Worm (Caenorhabditis elegans) whole organism, early embryonic: ENCODE data around the gene C15C7.4.

ENCODE experiments used
- B0310.2 ChIP-seq: sonication (generic microtip); optimal IDR thresholded peaks from 2 replicates; lab custom pipeline; 2016; ENCODE audit warnings: mild to moderate bottlenecking, missing genetic modification characterization, missing compliant biosample characterization
- F13C5.2 ChIP-seq: sonication (generic microtip); optimal IDR thresholded peaks from 2 replicates; lab custom pipeline; 2017; ENCODE audit warnings: mild to moderate bottlenecking, missing genetic modification characterization, inconsistent platforms, missing compliant biosample characterization
- aly-1 ChIP-seq: sonication (generic microtip); optimal IDR thresholded peaks from 2 replicates; lab custom pipeline; 2016; ENCODE audit warnings: missing genetic modification characterization, missing compliant biosample characterization
- ama-1 ChIP-seq: fragments of 150-350 bp; optimal IDR thresholded peaks from 2 replicates; lab custom pipeline; 2014
- ceh-13 ChIP-seq: fragments of 200-800 bp; sonication (Bioruptor generic); optimal IDR thresholded peaks from 2 replicates; lab custom pipeline; 2018; ENCODE audit warnings: mild to moderate bottlenecking, missing genetic modification characterization, missing compliant biosample characterization
- ceh-36 ChIP-seq: sonication (generic microtip); optimal IDR thresholded peaks from 2 replicates; lab custom pipeline; 2016; ENCODE audit warnings: missing genetic modification characterization, inconsistent platforms, missing compliant biosample characterization
- ets-7 ChIP-seq: sonication (generic microtip); optimal IDR thresholded peaks from 2 replicates; lab custom pipeline; 2016; ENCODE audit warnings: missing genotype, missing genetic modification characterization, missing compliant biosample characterization
- flt-1 ChIP-seq: fragments of 200-800 bp; sonication (Bioruptor generic); IDR thresholded peaks from 2 replicates; pipeline ENCODE4 v1.3.6; 2022; ENCODE audit warnings: missing genetic modification characterization, missing compliant biosample characterization
- hmbx-1 ChIP-seq: sonication (generic microtip); optimal IDR thresholded peaks from 2 replicates; lab custom pipeline; 2016; ENCODE audit warnings: mild to moderate bottlenecking, missing genetic modification characterization, missing compliant biosample characterization
- hmg-4 ChIP-seq: fragments of 200-800 bp; sonication (Bioruptor generic); optimal IDR thresholded peaks from 2 replicates; lab custom pipeline; 2018; ENCODE audit warnings: mild to moderate bottlenecking, missing genetic modification characterization, missing compliant biosample characterization
- hnd-1 ChIP-seq: sonication (generic microtip); optimal IDR thresholded peaks from 2 replicates; lab custom pipeline; 2016; ENCODE audit warnings: missing genetic modification characterization, missing compliant biosample characterization
- pes-1 ChIP-seq: fragments of 200-800 bp; sonication (Bioruptor generic); IDR thresholded peaks from 2 replicates; pipeline ENCODE4 v1.3.6; 2022; ENCODE audit warnings: missing genetic modification reagents, missing genetic modification characterization, missing compliant biosample characterization
- scrt-1 ChIP-seq: fragments of 200-800 bp; sonication (Bioruptor generic); IDR thresholded peaks from 2 replicates; pipeline ENCODE4 v1.3.6; 2022; ENCODE audit warnings: missing genetic modification characterization, missing compliant biosample characterization
- sea-1 ChIP-seq: fragments of 200-800 bp; sonication (Bioruptor generic); conservative IDR thresholded peaks from 2 replicates; pipeline ENCODE4 v1.3.6; 2022; ENCODE audit warnings: missing genetic modification characterization, missing compliant biosample characterization
- tbx-11 ChIP-seq: fragments of 200-800 bp; sonication (Bioruptor generic); IDR thresholded peaks from 2 replicates; pipeline ENCODE4 v1.3.6; 2022; ENCODE audit warnings: missing genetic modification characterization, missing compliant biosample characterization
- tbx-37 ChIP-seq: fragments of 200-800 bp; sonication (Bioruptor generic); conservative IDR thresholded peaks from 2 replicates; pipeline ENCODE4 v1.3.6; 2022; ENCODE audit warnings: missing genetic modification reagents, missing genetic modification characterization, missing compliant biosample characterization
- tra-4 ChIP-seq: sonication (generic microtip); optimal IDR thresholded peaks from 2 replicates; lab custom pipeline; 2017; ENCODE audit warnings: missing genetic modification characterization, missing compliant biosample characterization

The C15C7.4 gene

DNA sequence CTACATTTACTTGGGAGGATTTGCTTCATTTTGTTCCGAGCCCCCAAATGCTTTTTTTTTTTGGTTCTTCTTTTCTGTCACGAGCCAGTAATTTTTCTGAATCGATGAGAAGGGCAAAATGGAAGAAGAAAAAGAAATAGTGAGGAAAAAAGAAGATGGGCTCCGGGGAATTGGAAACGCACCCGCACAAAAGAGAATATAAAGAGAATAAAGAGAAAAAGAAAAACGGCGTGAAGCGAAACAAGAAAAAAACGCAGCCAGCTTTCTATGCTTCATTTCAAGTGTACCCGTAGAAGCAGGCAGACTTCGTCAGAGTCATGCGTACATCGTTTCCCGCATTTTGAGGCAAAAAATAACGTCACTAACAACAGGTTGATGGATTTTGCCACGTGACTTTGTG is 34.3 kb upstream of the C15C7.4 start:
- TF ChIP-seq hnd-1 (tag; lab: Kevin White, UChicago): no peak
- TF ChIP-seq aly-1 (tag; lab: Kevin White, UChicago): no peak
- TF ChIP-seq F13C5.2 (tag; lab: Kevin White, UChicago): no peak
- no peak for TF ChIP-seq ceh-13 (GFP tag; lab: Kevin White, UChicago)
- no peak for TF ChIP-seq tbx-37 (GFP tag; lab: Robert Waterston, UW)
- TF ChIP-seq pes-1 (GFP tag; lab: Robert Waterston, UW): no peak
- TF ChIP-seq tra-4 (tag; lab: Kevin White, UChicago): no peak
- TF ChIP-seq flt-1 (GFP tag; lab: Robert Waterston, UW): no peak
- TF ChIP-seq ceh-36 (tag; lab: Kevin White, UChicago): no peak
- TF ChIP-seq hmg-4 (GFP tag; lab: Kevin White, UChicago): no peak
- no peak for TF ChIP-seq hmbx-1 (tag; lab: Kevin White, UChicago)
- TF ChIP-seq ama-1 (lab: Kevin White, UChicago): no peak
- TF ChIP-seq B0310.2 (tag; lab: Kevin White, UChicago): no peak

DNA sequence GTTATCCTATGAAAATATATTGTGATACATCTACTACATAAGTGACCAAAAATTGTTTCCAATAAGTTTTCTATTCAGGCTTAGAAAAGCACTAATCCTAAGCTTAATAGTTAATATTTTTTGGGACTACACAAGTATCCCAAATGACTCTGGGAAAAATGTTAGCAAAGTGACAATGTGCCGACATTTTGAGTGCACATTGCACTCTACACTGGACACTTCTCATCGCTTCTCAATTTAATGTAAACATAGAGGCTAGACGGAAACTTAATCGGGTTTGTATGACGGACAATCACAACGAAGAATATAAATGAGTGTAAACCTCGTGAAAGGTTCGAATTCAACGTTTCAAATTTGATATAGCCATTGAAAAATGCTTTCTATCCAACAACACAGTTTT is 33.7 kb upstream of the C15C7.4 start:
- no peak for TF ChIP-seq scrt-1 (GFP tag; lab: Robert Waterston, UW)
- TF ChIP-seq aly-1 (tag; lab: Kevin White, UChicago): no peak
- TF ChIP-seq ets-7: no peak
- TF ChIP-seq hmbx-1 (tag; lab: Kevin White, UChicago): no peak
- TF ChIP-seq pes-1 (GFP tag; lab: Robert Waterston, UW): no peak
- TF ChIP-seq ceh-36 (tag; lab: Kevin White, UChicago): no peak
- TF ChIP-seq B0310.2 (tag; lab: Kevin White, UChicago): no peak
- TF ChIP-seq hnd-1 (tag; lab: Kevin White, UChicago): no peak
- no peak for TF ChIP-seq hmg-4 (GFP tag; lab: Kevin White, UChicago)
- TF ChIP-seq sea-1 (GFP tag; lab: Robert Waterston, UW): no peak
- no peak for TF ChIP-seq flt-1 (GFP tag; lab: Robert Waterston, UW)
- TF ChIP-seq ceh-13 (GFP tag; lab: Kevin White, UChicago): no peak
- no peak for TF ChIP-seq ama-1 (lab: Kevin White, UChicago)
- TF ChIP-seq F13C5.2 (tag; lab: Kevin White, UChicago): no peak
- no peak for TF ChIP-seq tbx-11
- no peak for TF ChIP-seq tra-4 (tag; lab: Kevin White, UChicago)
- TF ChIP-seq tbx-37 (GFP tag; lab: Robert Waterston, UW): no peak

DNA sequence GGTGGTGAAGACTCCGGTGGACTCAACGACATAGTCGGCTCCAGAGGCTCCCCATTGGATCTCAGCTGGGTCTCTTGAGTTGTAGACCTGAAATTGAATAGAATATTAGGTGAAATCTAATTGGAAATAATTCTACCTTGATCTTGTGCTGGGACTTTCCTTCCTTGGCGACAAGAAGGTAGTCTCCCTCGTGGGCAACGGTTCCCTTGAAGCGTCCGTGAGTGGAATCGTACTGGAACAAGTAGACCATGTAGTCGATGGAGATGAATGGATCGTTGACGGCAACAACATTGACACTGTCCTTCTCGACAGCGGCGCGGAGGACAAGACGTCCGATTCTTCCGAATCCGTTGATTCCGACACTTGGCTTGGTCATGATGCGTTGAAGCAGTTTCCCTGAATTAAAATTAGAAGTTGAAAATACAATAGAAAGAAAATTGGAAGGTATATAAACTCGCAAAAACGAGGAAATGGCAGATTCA is 32.4 kb upstream of the C15C7.4 start, which contains the start of gene gpd-3:
Gene gpd-3, minus strand, starts transcription at position 396 of the 482 bp plus-strand sequence.
- TF ChIP-seq flt-1 (GFP tag; lab: Robert Waterston, UW) (no peak), tra-4 (tag; lab: Kevin White, UChicago) (no peak), tbx-37 (GFP tag; lab: Robert Waterston, UW) (no peak), tbx-11 (no peak), aly-1 (tag; lab: Kevin White, UChicago) (no peak), pes-1 (GFP tag; lab: Robert Waterston, UW) (no peak), B0310.2 (tag; lab: Kevin White, UChicago) (no peak), ceh-13 (GFP tag; lab: Kevin White, UChicago) (no peak), hnd-1 (tag; lab: Kevin White, UChicago) (no peak), sea-1 (GFP tag; lab: Robert Waterston, UW) (no peak), scrt-1 (GFP tag; lab: Robert Waterston, UW) (no peak), hmg-4 (GFP tag; lab: Kevin White, UChicago) (no peak), ets-7 (no peak), ama-1 (lab: Kevin White, UChicago) (no peak), ceh-36 (tag; lab: Kevin White, UChicago) (no peak), F13C5.2 (tag; lab: Kevin White, UChicago) (no peak), hmbx-1 (tag; lab: Kevin White, UChicago) (no peak)

DNA sequence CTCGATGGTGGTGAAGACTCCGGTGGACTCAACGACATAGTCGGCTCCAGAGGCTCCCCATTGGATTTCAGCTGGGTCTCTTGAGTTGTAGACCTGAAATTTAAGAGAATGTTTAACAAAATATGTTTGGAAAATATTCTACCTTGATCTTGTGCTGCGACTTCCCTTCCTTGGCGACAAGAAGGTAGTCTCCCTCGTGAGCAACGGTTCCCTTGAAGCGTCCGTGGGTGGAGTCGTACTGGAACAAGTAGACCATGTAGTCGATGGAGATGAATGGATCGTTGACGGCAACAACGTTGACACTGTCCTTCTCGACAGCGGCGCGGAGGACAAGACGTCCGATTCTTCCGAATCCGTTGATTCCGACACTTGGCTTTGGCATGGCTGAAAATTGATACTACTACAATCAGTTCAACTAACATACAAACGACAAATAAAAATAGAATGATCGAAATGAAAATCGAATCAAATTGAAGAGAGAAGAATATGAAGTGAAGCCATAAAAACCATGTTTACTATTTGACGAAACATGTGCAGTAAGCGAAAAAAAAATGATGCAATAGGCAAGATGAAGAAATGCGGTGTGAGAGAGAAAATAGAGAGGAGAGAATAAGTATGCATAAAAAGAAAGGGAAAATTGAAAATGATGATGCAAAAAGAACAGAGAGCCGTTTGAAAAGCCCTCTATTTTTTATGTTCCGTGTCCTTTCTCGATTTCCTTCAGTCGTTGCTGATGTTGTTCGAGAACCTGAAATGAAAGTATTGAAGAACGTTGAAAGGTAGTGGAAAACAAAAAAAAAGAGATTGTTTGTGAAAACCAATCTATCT is 30.8 kb upstream of the C15C7.4 start, which contains the start of gene gpd-2:
Gene gpd-2, minus strand, starts transcription at position 384 of the 828 bp plus-strand sequence.
- no peak for TF ChIP-seq ets-7
- TF ChIP-seq scrt-1 (GFP tag; lab: Robert Waterston, UW): no peak
- TF ChIP-seq F13C5.2 (tag; lab: Kevin White, UChicago): no peak

DNA sequence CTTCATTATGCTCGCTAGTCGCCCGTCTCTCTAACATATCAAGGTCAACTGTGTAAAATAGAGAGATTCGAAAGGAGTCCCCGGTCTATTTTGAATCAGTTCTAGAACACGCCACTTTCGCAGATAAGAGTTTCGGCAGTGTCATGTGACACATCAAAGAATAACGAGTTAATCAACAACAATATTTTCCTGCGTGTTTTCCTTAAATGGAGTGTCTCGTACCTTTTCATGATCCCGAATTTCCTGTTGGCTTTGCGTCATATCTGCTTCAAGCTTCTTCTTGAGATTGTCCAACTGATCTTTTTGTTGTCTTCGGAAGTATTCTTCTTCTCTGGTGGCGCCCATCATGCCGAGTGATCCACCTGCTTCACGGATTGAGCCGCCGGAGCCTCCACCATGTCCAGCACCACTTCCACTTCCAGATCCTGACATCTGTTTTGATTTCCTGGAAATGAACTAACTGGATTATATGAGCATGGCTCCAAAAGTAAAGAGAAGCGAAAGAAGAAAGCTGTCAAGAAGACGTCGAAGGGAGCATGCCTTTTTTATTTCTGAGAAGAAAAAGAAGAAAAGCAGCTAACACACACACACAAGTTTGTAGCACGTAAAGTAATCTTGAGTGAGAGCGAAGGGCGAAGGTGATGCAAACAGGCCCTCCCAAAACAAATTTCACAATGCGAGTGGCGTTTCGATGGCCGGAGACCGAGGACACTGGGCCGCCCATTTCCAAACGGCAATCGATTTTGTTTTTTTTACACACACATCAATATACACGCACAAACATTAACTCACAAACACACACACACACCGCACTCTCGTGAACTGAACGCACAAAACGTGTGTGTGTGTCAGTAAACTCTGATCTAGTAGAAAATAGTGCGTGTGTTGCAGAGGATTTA is 30.0 kb upstream of the C15C7.4 start:
- TF ChIP-seq ceh-13 (GFP tag; lab: Kevin White, UChicago): no peak
- no peak for TF ChIP-seq ceh-36 (tag; lab: Kevin White, UChicago)
- TF ChIP-seq B0310.2 (tag; lab: Kevin White, UChicago): no peak
- TF ChIP-seq pes-1 (GFP tag; lab: Robert Waterston, UW): no peak
- no peak for TF ChIP-seq flt-1 (GFP tag; lab: Robert Waterston, UW)
- no peak for TF ChIP-seq hmbx-1 (tag; lab: Kevin White, UChicago)
- no peak for TF ChIP-seq hmg-4 (GFP tag; lab: Kevin White, UChicago)
- no peak for TF ChIP-seq aly-1 (tag; lab: Kevin White, UChicago)
- TF ChIP-seq sea-1 (GFP tag; lab: Robert Waterston, UW): no peak
- no peak for TF ChIP-seq tbx-37 (GFP tag; lab: Robert Waterston, UW)
